Fruit fly (Drosophila melanogaster) whole organism, embryonic: ENCODE results near the gene CG6878.
A peak's percentile ranks its signal among the peaks of the same experiment; 100 is the strongest.

Experiments used
- Aef1 ChIP-seq: fragments of 200-800 bp; sonication (Bioruptor generic); IDR thresholded peaks from 3 replicates; pipeline ENCODE4 v1.3.6; 2022; ENCODE audit warnings: missing biosample characterization, missing genetic modification characterization
- CG12155 ChIP-seq: fragments of 200-800 bp; sonication (Bioruptor generic); optimal IDR thresholded peaks from 3 replicates; lab custom pipeline; 2016; ENCODE audit warnings: missing biosample characterization, missing genetic modification characterization
- CG12744 ChIP-seq: fragments of 200-800 bp; sonication (Bioruptor generic); optimal IDR thresholded peaks from 2 replicates; lab custom pipeline; 2016; ENCODE audit warnings: missing biosample characterization, missing genetic modification characterization
- CG15514 ChIP-seq: fragments of 200-800 bp; sonication (Bioruptor generic); optimal IDR thresholded peaks from 3 replicates; lab custom pipeline; 2017; ENCODE audit warnings: missing biosample characterization, missing genetic modification characterization, mild to moderate bottlenecking, moderate library complexity, missing genetic modification reagents
- CG15696 ChIP-seq: fragments of 200-800 bp; sonication (Bioruptor generic); optimal IDR thresholded peaks from 2 replicates; lab custom pipeline; 2019; ENCODE audit warnings: missing biosample characterization, mild to moderate bottlenecking, missing genetic modification characterization, moderate library complexity
- CG17328 ChIP-seq: fragments of 200-800 bp; sonication (Bioruptor generic); IDR thresholded peaks from 2 replicates; pipeline ENCODE4 v1.3.6; 2022; ENCODE audit warnings: missing biosample characterization, missing genetic modification characterization
- CG18011 ChIP-seq: fragments of 200-800 bp; sonication (Bioruptor generic); optimal IDR thresholded peaks from 2 replicates; lab custom pipeline; 2017; ENCODE audit warnings: missing biosample characterization, missing genetic modification characterization, mild to moderate bottlenecking, moderate library complexity, missing genotype
- CG18599 ChIP-seq: fragments of 200-800 bp; sonication (Bioruptor generic); optimal IDR thresholded peaks from 3 replicates; lab custom pipeline; 2017; ENCODE audit warnings: missing biosample characterization, missing genetic modification characterization, mild to moderate bottlenecking, moderate library complexity, missing genetic modification reagents
- CG2120 ChIP-seq: fragments of 200-800 bp; sonication (Bioruptor generic); optimal IDR thresholded peaks from 3 replicates; lab custom pipeline; 2016; ENCODE audit warnings: missing biosample characterization, missing genetic modification characterization
- CG2199 ChIP-seq: fragments of 200-800 bp; sonication (Bioruptor generic); IDR thresholded peaks from 3 replicates; pipeline ENCODE4 v1.3.6; 2022; ENCODE audit warnings: missing biosample characterization, missing genetic modification characterization
- CG2678 ChIP-seq: fragments of 200-800 bp; sonication (Bioruptor generic); optimal IDR thresholded peaks from 3 replicates; lab custom pipeline; 2019; ENCODE audit warnings: missing biosample characterization, mild to moderate bottlenecking, missing genetic modification characterization, moderate library complexity
- CG32772 ChIP-seq: fragments of 200-800 bp; sonication (Bioruptor generic); IDR thresholded peaks from 2 replicates; pipeline ENCODE4 v1.3.6; 2022; ENCODE audit warnings: missing biosample characterization, missing genetic modification characterization
- CG3281 ChIP-seq: fragments of 200-800 bp; sonication (Bioruptor generic); optimal IDR thresholded peaks from 3 replicates; lab custom pipeline; 2017; ENCODE audit warnings: missing biosample characterization, mild to moderate bottlenecking, missing genetic modification characterization
- CG33213 ChIP-seq: fragments of 200-800 bp; sonication (Bioruptor generic); optimal IDR thresholded peaks from 3 replicates; lab custom pipeline; 2016; ENCODE audit warnings: missing biosample characterization, missing genetic modification characterization
- CG3838 ChIP-seq: fragments of 200-800 bp; sonication (Bioruptor generic); optimal IDR thresholded peaks from 3 replicates; lab custom pipeline; 2016; ENCODE audit warnings: missing biosample characterization, missing genetic modification characterization
- CG6254 ChIP-seq: fragments of 200-800 bp; sonication (Bioruptor generic); optimal IDR thresholded peaks from 3 replicates; lab custom pipeline; 2017; ENCODE audit warnings: mild to moderate bottlenecking, missing biosample characterization, missing genetic modification reagents, missing genetic modification characterization
- CG6791 ChIP-seq: fragments of 200-800 bp; sonication (Bioruptor generic); IDR thresholded peaks from 3 replicates; pipeline ENCODE4 v1.3.6; 2022; ENCODE audit warnings: missing biosample characterization, missing genetic modification characterization; ENCODE audit not compliant: partially characterized antibody
- CG6813 ChIP-seq: fragments of 200-800 bp; sonication (Bioruptor generic); optimal IDR thresholded peaks from 2 replicates; lab custom pipeline; 2017; ENCODE audit warnings: missing biosample characterization, missing genetic modification characterization, mild to moderate bottlenecking, moderate library complexity, missing genetic modification reagents
- CG7372 ChIP-seq: fragments of 200-800 bp; sonication (Bioruptor generic); IDR thresholded peaks from 2 replicates; pipeline ENCODE4 v1.3.6; 2022; ENCODE audit warnings: missing biosample characterization, missing genetic modification characterization
- Gsc ChIP-seq: fragments of 200-800 bp; sonication (Bioruptor generic); IDR thresholded peaks from 2 replicates; pipeline ENCODE4 v1.3.6; 2022; ENCODE audit warnings: missing biosample characterization, missing genetic modification characterization
- HLH4C ChIP-seq: fragments of 200-800 bp; sonication (Bioruptor generic); IDR thresholded peaks from 3 replicates; pipeline ENCODE4 v1.3.6; 2022; ENCODE audit warnings: missing biosample characterization, missing genetic modification characterization; ENCODE audit not compliant: partially characterized antibody
- Hmr ChIP-seq: fragments of 200-800 bp; sonication (Bioruptor generic); optimal IDR thresholded peaks from 3 replicates; lab custom pipeline; 2017; ENCODE audit warnings: mild to moderate bottlenecking, missing biosample characterization, missing genetic modification reagents, missing genetic modification characterization
- MESR4 ChIP-seq: fragments of 200-800 bp; sonication (Bioruptor generic); optimal IDR thresholded peaks from 2 replicates; lab custom pipeline; 2018; ENCODE audit warnings: missing biosample characterization, mild to moderate bottlenecking, missing genetic modification characterization, moderate library complexity
- Med ChIP-seq: fragments of 200-800 bp; sonication (Bioruptor generic); peaks from one replicate; lab custom pipeline; 2016; ENCODE audit warnings: missing biosample characterization, missing genetic modification characterization, mild to moderate bottlenecking, inconsistent platforms, moderate library complexity
- Meics ChIP-seq: fragments of 200-800 bp; sonication (Bioruptor generic); optimal IDR thresholded peaks from 2 replicates; lab custom pipeline; 2017; ENCODE audit warnings: missing biosample characterization, mild to moderate bottlenecking, missing genetic modification characterization
- Mrtf ChIP-seq: fragments of 200-800 bp; sonication (Bioruptor generic); IDR thresholded peaks from 3 replicates; pipeline ENCODE4 v1.3.6; 2022; ENCODE audit warnings: missing biosample characterization, missing genetic modification characterization
- Myb ChIP-seq: fragments of 200-800 bp; sonication (Bioruptor generic); optimal IDR thresholded peaks from 2 replicates; lab custom pipeline; 2016; ENCODE audit warnings: missing biosample characterization, missing genetic modification characterization
- Nf-YA ChIP-seq: fragments of 200-800 bp; sonication (Bioruptor generic); IDR thresholded peaks from 2 replicates; pipeline ENCODE4 v1.3.6; 2022; ENCODE audit warnings: missing biosample characterization, missing genetic modification characterization
- PHDP ChIP-seq: fragments of 200-800 bp; sonication (Bioruptor generic); optimal IDR thresholded peaks from 3 replicates; lab custom pipeline; 2018; ENCODE audit warnings: missing biosample characterization, mild to moderate bottlenecking, missing genetic modification characterization, moderate library complexity
- Sox102F ChIP-seq: fragments of 200-800 bp; sonication (Bioruptor generic); optimal IDR thresholded peaks from 2 replicates; lab custom pipeline; 2018; ENCODE audit warnings: missing biosample characterization, mild to moderate bottlenecking, missing genetic modification characterization, moderate library complexity
- Taf1 ChIP-seq: fragments of 200-800 bp; sonication (Bioruptor generic); IDR thresholded peaks from 2 replicates; pipeline ENCODE4 v1.3.6; 2022; ENCODE audit warnings: missing biosample characterization, missing genetic modification characterization
- aop ChIP-seq: fragments of 200-800 bp; sonication (Bioruptor generic); IDR thresholded peaks from 2 replicates; pipeline ENCODE4 v1.3.6; 2022; ENCODE audit warnings: missing biosample characterization, missing genetic modification characterization
- cad ChIP-seq: fragments of >200 bp; optimal IDR thresholded peaks from 2 replicates; lab custom pipeline; 2017; ENCODE audit warnings: missing biosample characterization, missing genetic modification characterization
- caup ChIP-seq: fragments of 200-800 bp; sonication (Bioruptor generic); optimal IDR thresholded peaks from 3 replicates; lab custom pipeline; 2017; ENCODE audit warnings: missing biosample characterization, mild to moderate bottlenecking, missing genetic modification characterization, moderate library complexity; ENCODE audit not compliant: severe bottlenecking
- dmrt11E ChIP-seq: fragments of 200-800 bp; sonication (Bioruptor generic); optimal IDR thresholded peaks from 3 replicates; lab custom pipeline; 2018; ENCODE audit warnings: missing biosample characterization, mild to moderate bottlenecking, missing genetic modification characterization, moderate library complexity
- en ChIP-seq: fragments of 200-800 bp; sonication (Bioruptor generic); optimal IDR thresholded peaks from 2 replicates; lab custom pipeline; 2016; ENCODE audit warnings: missing biosample characterization, missing genetic modification characterization
- exex ChIP-seq: fragments of 200-800 bp; sonication (Bioruptor generic); optimal IDR thresholded peaks from 4 replicates; lab custom pipeline; 2018; ENCODE audit warnings: missing biosample characterization, mild to moderate bottlenecking, missing genetic modification characterization, moderate library complexity
- jumu ChIP-seq: fragments of 200-800 bp; sonication (Bioruptor generic); optimal IDR thresholded peaks from 3 replicates; lab custom pipeline; 2016; ENCODE audit warnings: missing biosample characterization, missing genetic modification characterization
- kah ChIP-seq: fragments of 200-800 bp; sonication (Bioruptor generic); optimal IDR thresholded peaks from 2 replicates; lab custom pipeline; 2018; ENCODE audit warnings: missing biosample characterization, mild to moderate bottlenecking, missing genetic modification characterization
- lab ChIP-seq: fragments of 200-800 bp; sonication (Bioruptor generic); optimal IDR thresholded peaks from 3 replicates; lab custom pipeline; 2017; ENCODE audit warnings: missing biosample characterization, missing genetic modification characterization, mild to moderate bottlenecking, moderate library complexity, missing genetic modification reagents
- lbe ChIP-seq: fragments of 200-800 bp; sonication (Bioruptor generic); optimal IDR thresholded peaks from 2 replicates; lab custom pipeline; 2016; ENCODE audit warnings: missing biosample characterization, mild to moderate bottlenecking, missing genetic modification characterization
- row ChIP-seq: fragments of 200-800 bp; sonication (Bioruptor generic); IDR thresholded peaks from 3 replicates; pipeline ENCODE4 v1.3.6; 2022; ENCODE audit warnings: missing biosample characterization, missing genetic modification characterization
- schlank ChIP-seq: fragments of 200-800 bp; sonication (Bioruptor generic); optimal IDR thresholded peaks from 2 replicates; lab custom pipeline; 2018; ENCODE audit warnings: missing biosample characterization, mild to moderate bottlenecking, missing genetic modification characterization
- sens ChIP-seq: fragments of 200-800 bp; sonication (Bioruptor generic); peaks from one replicate; lab custom pipeline; 2016; ENCODE audit warnings: missing biosample characterization, missing genetic modification characterization
- tgo ChIP-seq: fragments of 200-800 bp; sonication (Bioruptor generic); IDR thresholded peaks from 3 replicates; pipeline ENCODE4 v1.3.6; 2022; ENCODE audit warnings: missing biosample characterization, missing genetic modification characterization
- tll ChIP-seq, 2 experiments: fragments of 200-800 bp in 1 of 2; fragments of >200 bp in 1 of 2; sonication (Bioruptor generic) in 1 of 2; optimal IDR thresholded peaks; 2 replicates each; lab custom pipeline; 2017 to 2019; ENCODE audit warnings: missing biosample characterization in 2 of 2, missing genetic modification characterization in 2 of 2, mild to moderate bottlenecking in 1 of 2, moderate library complexity in 1 of 2
- tx ChIP-seq: fragments of 200-800 bp; sonication (Bioruptor generic); optimal IDR thresholded peaks from 2 replicates; lab custom pipeline; 2016; ENCODE audit warnings: missing biosample characterization, missing genetic modification characterization
- zfh2 ChIP-seq: fragments of 200-800 bp; sonication (Bioruptor generic); optimal IDR thresholded peaks from 2 replicates; lab custom pipeline; 2016; ENCODE audit warnings: missing biosample characterization, missing genetic modification characterization

Gene CG6878

dm6 chr3L:15150028-15150427 lies 11.6 kb upstream of the CG6878 start:
- TF ChIP-seq CG18599 (GFP tag; lab: Kevin White, UChicago) (peak; percentile 59), CG32772 (GFP tag; lab: Robert Waterston, UW) (no peak), row (GFP tag; lab: Robert Waterston, UW) (no peak), Meics (peak; percentile 2), CG6813 (GFP tag; lab: Kevin White, UChicago) (peak; percentile 3), CG3281 (GFP tag; lab: Kevin White, UChicago) (peak; percentile 32), HLH4C (no peak), CG2199 (no peak), CG15696 (tag; lab: Kevin White, UChicago) (no peak), CG15514 (GFP tag; lab: Kevin White, UChicago) (peak; percentile 35), Hmr (GFP tag; lab: Kevin White, UChicago) (peak; percentile 37), CG2120 (peak; percentile 33), Taf1 (GFP tag; lab: Robert Waterston, UW) (no peak), zfh2 (GFP tag; lab: Kevin White, UChicago) (no peak), lab (GFP tag; lab: Kevin White, UChicago) (peak; percentile 66), sens (peak; percentile 71), Med (peak; percentile 75), Mrtf (GFP tag; lab: Robert Waterston, UW) (no peak), schlank (peak; percentile 0), CG7372 (GFP tag; lab: Robert Waterston, UW) (peak; percentile 61), caup (GFP tag; lab: Kevin White, UChicago) (peak; percentile 39), exex (tag; lab: Kevin White, UChicago) (no peak)

dm6 chr3L:15158330-15159114 lies 3.1 kb upstream of the CG6878 start, which contains the start of the genes Msh6 and Prp31:
Gene Msh6 (minus strand): TSS chr3L:15158562.
Gene Prp31 (plus strand): TSS chr3L:15159100.
- TF ChIP-seq Gsc (GFP tag; lab: Robert Waterston, UW) (no peak), MESR4 (GFP tag; lab: Kevin White, UChicago) (peak; percentile 1), CG6254 (GFP tag; lab: Kevin White, UChicago) (peak; percentile 3), dmrt11E (peak; percentile 79), CG15696 (tag; lab: Kevin White, UChicago) (peak; percentile 75), tll (GFP tag; optimal IDR thresholded peaks at IDR 0.05; lab: Kevin White, UChicago) (peak in 1 of 2 experiments; percentile 15), CG17328 (GFP tag; lab: Robert Waterston, UW) (peak; percentile 56), tx (peak; percentile 66), Sox102F (GFP tag; lab: Kevin White, UChicago) (peak; percentile 75), jumu (GFP tag; lab: Kevin White, UChicago) (peak; percentile 50), Hmr (GFP tag; lab: Kevin White, UChicago) (no peak), CG12155 (GFP tag; lab: Kevin White, UChicago) (peak; percentile 69), CG2678 (tag; lab: Kevin White, UChicago) (peak; percentile 84), PHDP (tag; lab: Kevin White, UChicago) (peak; percentile 66), CG18011 (GFP tag; lab: Kevin White, UChicago) (no peak), CG12744 (GFP tag; lab: Kevin White, UChicago) (peak; percentile 37), CG6791 (GFP tag; lab: Robert Waterston, UW) (no peak), cad (GFP tag; lab: Kevin White, UChicago) (no peak), en (GFP tag; lab: Kevin White, UChicago) (no peak), schlank (no peak), Nf-YA (GFP tag; lab: Robert Waterston, UW) (no peak), Myb (GFP tag; lab: Kevin White, UChicago) (peak; percentile 44), CG33213 (GFP tag; lab: Kevin White, UChicago) (no peak), CG3838 (GFP tag; lab: Kevin White, UChicago) (no peak), kah (GFP tag; lab: Kevin White, UChicago) (peak; percentile 7), CG2199 (no peak), tgo (peak; percentile 63), Aef1 (GFP tag; lab: Robert Waterston, UW) (peak; percentile 72; the same call in 2 of the 3 replicates), lbe (GFP tag; lab: Kevin White, UChicago) (no peak), aop (GFP tag; lab: Robert Waterston, UW) (no peak)
